Worm (Caenorhabditis elegans): Measurements from ENCODE around the gene idpb-5.

DNA sequence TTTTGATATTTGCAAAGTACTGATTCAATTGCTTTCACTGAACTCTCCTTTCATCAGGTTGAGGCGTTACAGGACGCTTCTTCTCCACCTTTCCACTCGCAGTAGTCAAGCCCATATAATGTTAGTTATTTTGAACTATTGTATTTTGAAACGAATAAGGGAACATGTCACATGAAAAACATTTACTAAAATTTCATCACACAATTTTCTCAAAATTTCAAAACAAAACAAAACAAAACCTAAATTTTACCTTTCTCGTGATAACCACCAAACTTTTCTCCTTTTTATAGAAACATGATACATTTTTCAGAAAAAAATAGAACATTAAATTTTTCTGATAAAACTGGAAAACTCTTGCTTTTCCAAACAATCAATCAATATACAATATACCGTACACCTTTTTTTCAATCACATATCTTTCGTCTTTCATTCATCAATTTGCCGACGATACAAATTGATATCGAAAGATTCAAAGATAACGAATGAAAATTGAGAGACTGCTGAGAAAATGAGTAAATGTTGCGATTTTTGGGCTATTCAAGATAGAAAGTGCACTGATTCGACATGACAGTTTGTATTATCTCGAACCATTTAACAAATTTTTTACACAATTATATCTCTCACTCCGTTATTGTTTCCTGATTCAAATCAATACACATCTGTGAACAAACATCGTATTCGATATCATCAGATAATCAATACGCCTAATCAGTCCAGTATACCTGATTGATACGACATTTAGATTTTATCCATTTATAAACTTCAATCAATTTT lies 38.1 kb upstream of the idpb-5 start:
- TF ChIP-seq ceh-100 (GFP tag; IDR thresholded peaks at IDR 0.05) (no peak), snpc-4 (GFP tag; optimal IDR thresholded peaks at IDR 0.05) (no peak), snpc-4 (tag; optimal IDR thresholded peaks at IDR 0.05) (no peak), ccch-3 (GFP tag; optimal IDR thresholded peaks at IDR 0.05) (no peak), ama-1 (optimal IDR thresholded peaks at IDR 0.05) (no peak), ama-1 (GFP tag; optimal IDR thresholded peaks at IDR 0.05) (no peak), madf-10 (tag; optimal IDR thresholded peaks at IDR 0.05) (no peak), F39B2.1 (GFP tag; IDR thresholded peaks at IDR 0.05) (no peak), gei-17 (GFP tag; optimal IDR thresholded peaks at IDR 0.05) (no peak), efl-1 (GFP tag; optimal IDR thresholded peaks at IDR 0.05) (no peak), B0336.3 (GFP tag; IDR thresholded peaks at IDR 0.05) (no peak), atf-7 (tag; optimal IDR thresholded peaks at IDR 0.05) (no peak), Y67H2A.10 (GFP tag; conservative IDR thresholded peaks at IDR 0.05) (no peak), unc-62 (GFP tag; optimal IDR thresholded peaks at IDR 0.05) (no peak), ZK185.1 (tag; optimal IDR thresholded peaks at IDR 0.05; ENCODE audit: poor library complexity, severe bottlenecking) (no peak)
